Fruit fly (Drosophila melanogaster): ENCODE data around the gene mRpL21.

Gene mRpL21

dm6 chr3L:19294235-19294612 lies 39.4 kb upstream of the mRpL21 start, which contains the start of gene fal (continued):
- TF ChIP-seq CG4707 (GFP tag; optimal IDR thresholded peaks at IDR 0.05) (no peak), CG1024 (GFP tag; IDR thresholded peaks at IDR 0.05) (no peak), Bteb2 (GFP tag; optimal IDR thresholded peaks at IDR 0.05) (no peak), schlank (tag; optimal IDR thresholded peaks at IDR 0.05) (no peak), Vsx1 (GFP tag; optimal IDR thresholded peaks at IDR 0.05) (no peak), CG42726 (GFP tag; IDR thresholded peaks at IDR 0.05; ENCODE audit: partially characterized antibody) (peak; percentile 59; the same call in 1 of the 2 replicates), ato (GFP tag; IDR thresholded peaks at IDR 0.05; ENCODE audit: partially characterized antibody) (peak; percentile 24; the same call in 1 of the 2 replicates), Trl (optimal IDR thresholded peaks at IDR 0.05) (no peak), Trl (GFP tag; optimal IDR thresholded peaks at IDR 0.05) (no peak), Dll (GFP tag; IDR thresholded peaks at IDR 0.05; ENCODE audit: partially characterized antibody) (no peak), HmgD (GFP tag; optimal IDR thresholded peaks at IDR 0.05) (peak; percentile 63), CG10959 (GFP tag; IDR thresholded peaks at IDR 0.05) (no peak), CG4404 (GFP tag; IDR thresholded peaks at IDR 0.05) (no peak), CG8089 (GFP tag; optimal IDR thresholded peaks at IDR 0.05) (no peak), CG15073 (GFP tag; optimal IDR thresholded peaks at IDR 0.05) (no peak), Usf (GFP tag; optimal IDR thresholded peaks at IDR 0.05) (no peak), cato (GFP tag; optimal IDR thresholded peaks at IDR 0.05; ENCODE audit: borderline replicate concordance) (peak; percentile 37), ftz-f1 (GFP tag; optimal IDR thresholded peaks at IDR 0.05) (no peak), Ets65A (GFP tag) (peak; percentile 87), CG8290 (GFP tag; optimal IDR thresholded peaks at IDR 0.05) (peak; percentile 79), CG8290 (tag; optimal IDR thresholded peaks at IDR 0.05) (no peak), CG16813 (GFP tag; IDR thresholded peaks at IDR 0.05; ENCODE audit: partially characterized antibody) (peak; percentile 67), CG4730 (GFP tag; IDR thresholded peaks at IDR 0.05) (peak; percentile 33; the same call in 1 of the 2 replicates), CG18011 (GFP tag; optimal IDR thresholded peaks at IDR 0.05) (no peak), NC2β (GFP tag; optimal IDR thresholded peaks at IDR 0.05) (peak; percentile 4), knrl (GFP tag; IDR thresholded peaks at IDR 0.05; ENCODE audit: partially characterized antibody) (peak; percentile 62), luna (GFP tag; optimal IDR thresholded peaks at IDR 0.05) (peak; percentile 41), pfk (GFP tag; optimal IDR thresholded peaks at IDR 0.05) (no peak), Asciz (GFP tag; optimal IDR thresholded peaks at IDR 0.05) (no peak), CG9437 (GFP tag; optimal IDR thresholded peaks at IDR 0.05) (no peak), CG9609 (GFP tag; optimal IDR thresholded peaks at IDR 0.05) (no peak), HLH4C (GFP tag; IDR thresholded peaks at IDR 0.05; ENCODE audit: partially characterized antibody) (0 out of 3 replicates have a peak, but pooled peaks have one; percentile 55), tup (GFP tag; optimal IDR thresholded peaks at IDR 0.05) (no peak)

dm6 chr3L:19293178-19293741 lies 38.4 kb upstream of the mRpL21 start:
- TF ChIP-seq Hr39 (optimal IDR thresholded peaks at IDR 0.05), result no peak
- no peak for TF ChIP-seq NK7.1 (GFP tag; optimal IDR thresholded peaks at IDR 0.05)
- TF ChIP-seq D19B (GFP tag; optimal IDR thresholded peaks at IDR 0.05), result peak; percentile 70
- TF ChIP-seq CG17361 (GFP tag; IDR thresholded peaks at IDR 0.05), result no peak
- no peak for TF ChIP-seq bigmax (GFP tag; optimal IDR thresholded peaks at IDR 0.05)
- TF ChIP-seq CG10959 (GFP tag; IDR thresholded peaks at IDR 0.05), result no peak
- TF ChIP-seq CG15514 (GFP tag; optimal IDR thresholded peaks at IDR 0.05), result no peak
- TF ChIP-seq CG8478 (optimal IDR thresholded peaks at IDR 0.05), result no peak
- TF ChIP-seq corto (GFP tag; optimal IDR thresholded peaks at IDR 0.05), result no peak
- no peak for TF ChIP-seq zf30C (GFP tag; optimal IDR thresholded peaks at IDR 0.05)
- no peak for TF ChIP-seq Nf-YC (tag; optimal IDR thresholded peaks at IDR 0.05)
- peak; percentile 86 for TF ChIP-seq crol (GFP tag; IDR thresholded peaks at IDR 0.05)
- peak; percentile 25 for TF ChIP-seq fd102C (GFP tag; optimal IDR thresholded peaks at IDR 0.05)
- TF ChIP-seq Mad (GFP tag; optimal IDR thresholded peaks at IDR 0.05), result no peak
- no peak for TF ChIP-seq CG7963 (GFP tag; IDR thresholded peaks at IDR 0.05; ENCODE audit: partially characterized antibody)
- TF ChIP-seq CG8290 (GFP tag; optimal IDR thresholded peaks at IDR 0.05), result no peak
- peak in 1 of 2 experiments; percentile 36 for TF ChIP-seq CG8290 (tag; optimal IDR thresholded peaks at IDR 0.05)
- no peak for TF ChIP-seq Hr3 (GFP tag; optimal IDR thresholded peaks at IDR 0.05)
- no peak for TF ChIP-seq Fer1 (GFP tag; optimal IDR thresholded peaks at IDR 0.05)
- TF ChIP-seq Gug (GFP tag; IDR thresholded peaks at IDR 0.05), result no peak
- TF ChIP-seq CG10565 (GFP tag; optimal IDR thresholded peaks at IDR 0.05), result no peak
- TF ChIP-seq Trl (optimal IDR thresholded peaks at IDR 0.05), result peak in 1 of 2 experiments; percentile 25
- no peak for TF ChIP-seq Trl (GFP tag; optimal IDR thresholded peaks at IDR 0.05)
- TF ChIP-seq trem (tag; optimal IDR thresholded peaks at IDR 0.05), result no peak
